Worm (Caenorhabditis elegans) whole organism, young adult: ENCODE results near the gene Y22D7AL.15.

Experiments used
- ceh-27 ChIP-seq: fragments of 200-800 bp; sonication (Bioruptor generic); optimal IDR thresholded peaks from 2 replicates; lab custom pipeline; 2018; ENCODE audit warnings: mild to moderate bottlenecking, missing genetic modification characterization, moderate library complexity, missing compliant biosample characterization
- nfya-1 ChIP-seq: sonication (generic microtip); optimal IDR thresholded peaks from 2 replicates; lab custom pipeline; 2017; ENCODE audit warnings: antibody characterized with exemption, missing compliant biosample characterization, missing genetic modification characterization, borderline replicate concordance; ENCODE audit not compliant: insufficient read depth
- nhr-90 ChIP-seq: sonication (generic microtip); optimal IDR thresholded peaks from 2 replicates; lab custom pipeline; 2016; ENCODE audit warnings: missing genotype, mild to moderate bottlenecking, missing genetic modification characterization, missing compliant biosample characterization

- TF ChIP-seq nfya-1 (tag; lab: Kevin White, UChicago) = no peak
- TF ChIP-seq nhr-90 = peak; percentile 82
- peak; percentile 98 for TF ChIP-seq ceh-27
Observed at ce11 chrIII:1618915-1619314, 40.7 kb downstream of the Y22D7AL.15 start, which contains the start of gene Y22D7AL.10.
